Worm (Caenorhabditis elegans) whole organism, L4/young adult: ENCODE measurements around the gene lgc-28.

Experiments used
- W03F9.2 ChIP-seq: fragments of 150-350 bp; optimal IDR thresholded peaks from 2 replicates; lab custom pipeline; 2014; ENCODE audit warnings: missing biosample characterization, missing genetic modification characterization
- dao-5 ChIP-seq: sonication (generic microtip); optimal IDR thresholded peaks from 2 replicates; lab custom pipeline; 2016; ENCODE audit warnings: missing genotype, missing genetic modification characterization, moderate library complexity, missing compliant biosample characterization
- him-1 ChIP-seq: sonication (generic microtip); optimal IDR thresholded peaks from 2 replicates; lab custom pipeline; 2016; ENCODE audit warnings: missing genotype, missing genetic modification reagents, missing genetic modification characterization, missing compliant biosample characterization

DNA sequence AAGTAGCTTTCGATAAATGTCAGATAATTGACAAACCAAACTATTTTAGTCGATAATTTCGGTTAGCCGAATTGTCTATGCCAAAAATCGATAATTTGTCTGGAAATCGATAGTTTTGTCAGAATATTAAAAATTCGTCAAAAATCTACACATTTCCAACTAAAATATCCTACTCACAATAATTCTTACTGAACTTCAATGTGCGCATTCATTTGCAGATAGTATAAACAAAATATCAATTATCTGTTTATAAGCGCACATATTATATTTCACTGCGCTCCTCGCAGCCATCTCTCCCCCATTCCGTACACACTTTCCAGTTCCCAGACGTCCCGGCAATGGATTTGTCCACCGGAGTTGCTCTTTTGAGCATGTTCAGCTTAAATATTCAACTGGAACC, at the start of gene lgc-28:
- no peak for TF ChIP-seq W03F9.2 (tag; lab: Kevin White, UChicago)
- no peak for TF ChIP-seq him-1 (tag; lab: Kevin White, UChicago)
- TF ChIP-seq dao-5: no peak
